Fruit fly (Drosophila melanogaster): ENCODE measurements around the gene CG12531.
A peak's percentile ranks its signal among the peaks of the same experiment; 100 is the strongest.

CG12531 gene

DNA sequence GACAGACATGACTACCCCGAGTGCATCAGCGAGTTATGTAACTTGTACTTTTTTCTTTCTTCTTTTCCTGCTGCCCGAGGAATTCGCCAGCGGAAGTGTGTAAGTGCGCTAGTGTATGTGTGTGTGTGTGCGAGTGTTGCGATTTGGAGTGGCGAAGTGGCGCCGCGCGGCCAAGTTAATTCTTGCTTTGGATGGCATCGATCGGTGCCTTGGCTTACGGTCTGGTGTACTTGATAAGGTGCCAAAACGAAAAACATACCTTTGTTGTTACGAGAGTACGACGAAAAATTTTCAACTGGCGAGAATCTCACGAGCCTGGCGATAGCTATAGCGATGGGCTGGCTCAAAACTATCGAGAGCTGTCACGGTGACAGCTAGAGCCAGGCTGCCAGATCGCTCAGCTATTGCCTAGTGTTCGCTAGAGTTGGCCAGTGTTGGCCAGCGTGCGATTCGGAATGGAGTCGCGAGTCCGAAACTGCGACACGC lies 25.3 kb downstream of the CG12531 start, which contains the start of the genes CG18809, COX6B, CG33932 and Rpp20 (continued):
- TF ChIP-seq Optix (GFP tag; IDR thresholded peaks at IDR 0.05) (0 out of 3 replicates have a peak, but pooled peaks have one; percentile 48), ara (GFP tag; IDR thresholded peaks at IDR 0.05) (peak; percentile 65; the same call in 1 of the 2 replicates), CG17802 (tag; optimal IDR thresholded peaks at IDR 0.05) (peak; percentile 7), HLH4C (GFP tag; IDR thresholded peaks at IDR 0.05; ENCODE audit: partially characterized antibody) (peak; percentile 88), hbn (GFP tag; IDR thresholded peaks at IDR 0.05; ENCODE audit: partially characterized antibody) (peak; percentile 91)

DNA sequence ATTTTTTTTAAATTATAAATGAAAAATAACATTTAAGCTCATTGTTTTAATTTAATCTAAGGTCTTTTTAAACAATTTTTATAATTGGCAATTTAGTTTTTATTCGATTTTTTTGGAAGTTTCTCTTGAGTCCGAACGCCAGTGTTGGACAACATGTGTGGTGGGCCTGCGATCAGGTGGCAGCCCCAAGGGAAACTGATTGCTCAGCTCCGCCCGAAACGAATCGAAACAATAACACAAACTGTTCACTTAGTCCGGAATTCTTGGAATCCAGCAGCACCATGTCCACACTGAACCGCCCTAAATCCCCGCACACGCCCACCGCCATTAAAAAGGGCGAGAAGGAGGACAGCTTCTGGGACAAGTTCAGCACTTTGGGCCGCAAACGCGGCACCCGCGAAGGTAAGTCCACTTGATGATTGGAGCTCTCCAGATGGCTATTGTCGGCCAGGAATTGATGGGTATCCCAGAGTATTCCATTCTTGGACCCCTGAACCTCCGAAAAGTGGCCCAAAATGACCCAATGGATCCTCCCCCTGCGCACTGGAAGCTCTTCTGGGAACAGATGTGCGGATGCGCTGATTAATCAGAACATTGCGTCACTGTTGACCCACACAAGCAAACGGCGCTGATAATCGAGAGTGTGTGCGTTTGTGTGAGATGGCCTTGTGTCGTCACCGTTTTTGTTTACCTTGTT lies 27.3 kb downstream of the CG12531 start, which contains the start of gene parvin:
Gene parvin, plus strand, starts transcription at position 134 of the 697 bp plus-strand sequence.
- TF ChIP-seq BEAF-32 (GFP tag; optimal IDR thresholded peaks at IDR 0.05) (peak; percentile 57), amos (GFP tag; IDR thresholded peaks at IDR 0.05; ENCODE audit: partially characterized antibody) (peak; percentile 32; the same call in 1 of the 2 replicates), BtbVII (GFP tag; optimal IDR thresholded peaks at IDR 0.05) (peak; percentile 87), tx (GFP tag; optimal IDR thresholded peaks at IDR 0.05) (peak; percentile 52), CG12769 (tag; optimal IDR thresholded peaks at IDR 0.05) (peak; percentile 43), Med (GFP tag) (peak; percentile 28), ac (GFP tag; optimal IDR thresholded peaks at IDR 0.05) (no peak), Ets97D (GFP tag; optimal IDR thresholded peaks at IDR 0.05) (peak; percentile 5), CG11560 (tag; IDR thresholded peaks at IDR 0.05) (peak; percentile 62; the same call in 1 of the 3 replicates), Hr39 (optimal IDR thresholded peaks at IDR 0.05) (no peak), pfk (GFP tag; optimal IDR thresholded peaks at IDR 0.05) (no peak), phol (tag; optimal IDR thresholded peaks at IDR 0.05) (peak; percentile 1), NC2α (GFP tag; optimal IDR thresholded peaks at IDR 0.05) (no peak), ro (GFP tag; IDR thresholded peaks at IDR 0.05) (no peak), sr (GFP tag; IDR thresholded peaks at IDR 0.05) (no peak), CG9817 (tag; optimal IDR thresholded peaks at IDR 0.05) (no peak), CG4730 (GFP tag; IDR thresholded peaks at IDR 0.05) (no peak), MESR4 (GFP tag; optimal IDR thresholded peaks at IDR 0.05) (peak; percentile 86), E2f2 (GFP tag; IDR thresholded peaks at IDR 0.05) (peak; percentile 35), vnd (GFP tag; IDR thresholded peaks at IDR 0.05; ENCODE audit: partially characterized antibody) (no peak), CG10267 (tag; optimal IDR thresholded peaks at IDR 0.05) (peak; percentile 79), insv (GFP tag; optimal IDR thresholded peaks at IDR 0.05) (no peak), mam (GFP tag; optimal IDR thresholded peaks at IDR 0.05) (no peak), pzg (GFP tag; optimal IDR thresholded peaks at IDR 0.05) (peak; percentile 37), CG7357 (GFP tag; IDR thresholded peaks at IDR 0.05) (no peak), MBD-R2 (GFP tag; IDR thresholded peaks at IDR 0.05) (peak; percentile 35; the same call in 1 of the 2 replicates), ara (GFP tag; IDR thresholded peaks at IDR 0.05) (no peak), CG3995 (GFP tag; optimal IDR thresholded peaks at IDR 0.05) (no peak), CG13775 (GFP tag; optimal IDR thresholded peaks at IDR 0.05) (no peak), Fer1 (GFP tag; optimal IDR thresholded peaks at IDR 0.05) (no peak), CG13287 (GFP tag; IDR thresholded peaks at IDR 0.05; ENCODE audit: partially characterized antibody) (peak; percentile 19; the same call in 1 of the 2 replicates), trem (tag; optimal IDR thresholded peaks at IDR 0.05) (peak; percentile 7), CG8290 (GFP tag; optimal IDR thresholded peaks at IDR 0.05) (no peak), CG8290 (tag; optimal IDR thresholded peaks at IDR 0.05) (peak in 1 of 2 experiments; percentile 18), nom (GFP tag; optimal IDR thresholded peaks at IDR 0.05) (no peak), knrl (GFP tag; IDR thresholded peaks at IDR 0.05; ENCODE audit: partially characterized antibody) (peak; percentile 37; the same call in 1 of the 3 replicates), Pdp1 (GFP tag; optimal IDR thresholded peaks at IDR 0.05) (peak in 1 of 2 experiments; percentile 95), sd (tag; optimal IDR thresholded peaks at IDR 0.05) (peak; percentile 33), stwl (tag; optimal IDR thresholded peaks at IDR 0.05) (peak; percentile 22), cg (GFP tag; optimal IDR thresholded peaks at IDR 0.05) (peak; percentile 82), unc-4 (GFP tag; IDR thresholded peaks at IDR 0.05; ENCODE audit: partially characterized antibody) (peak; percentile 18; the same call in 1 of the 2 replicates), run (tag; optimal IDR thresholded peaks at IDR 0.05) (no peak)
